Fruit fly (Drosophila melanogaster): ENCODE results near the gene CG14285.

CG14285 gene

DNA sequence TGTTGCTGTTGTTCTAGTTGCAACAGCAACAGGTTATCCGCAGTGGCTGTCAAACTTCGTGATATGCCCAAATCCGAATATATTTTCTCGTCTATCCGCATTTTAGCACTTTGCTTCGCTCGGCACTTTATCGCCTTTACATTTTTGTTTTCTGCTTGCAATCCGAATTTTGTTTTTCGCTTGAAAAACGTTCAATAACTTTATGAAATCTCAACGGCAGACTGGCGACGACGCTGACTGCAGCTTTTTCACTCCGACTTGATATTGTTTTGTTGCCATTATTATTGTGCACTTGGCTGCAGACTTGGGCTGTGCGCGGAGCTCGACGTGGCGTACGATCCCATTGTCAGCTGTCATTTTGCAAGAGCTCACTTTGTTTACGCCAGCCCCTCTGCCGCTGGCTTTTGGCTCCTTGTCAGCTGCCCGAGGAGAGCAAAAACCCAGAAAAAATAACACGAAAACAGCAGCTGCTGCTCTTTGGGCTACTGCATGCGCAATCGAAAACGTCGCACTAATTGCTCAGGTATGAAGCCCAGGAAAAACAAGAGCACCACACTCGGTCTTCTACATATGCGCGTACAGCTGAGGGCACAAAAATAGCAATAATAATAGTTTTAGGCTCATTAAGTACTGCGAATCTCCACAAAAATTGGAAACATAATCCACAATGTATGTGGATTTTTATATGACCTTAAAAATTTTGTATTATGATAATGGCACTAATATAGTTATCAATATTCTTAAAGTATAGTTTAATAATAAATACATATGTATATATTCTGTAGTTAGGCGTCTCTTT is 38.6 kb upstream of the CG14285 start (continued):
- TF ChIP-seq Trl (optimal IDR thresholded peaks at IDR 0.05) = no peak
- no peak for TF ChIP-seq Trl (GFP tag; optimal IDR thresholded peaks at IDR 0.05)
- TF ChIP-seq CG31441 (GFP tag; IDR thresholded peaks at IDR 0.05) = 0 out of 2 replicates have a peak, but pooled peaks have one; percentile 15
- no peak for TF ChIP-seq Max (GFP tag; optimal IDR thresholded peaks at IDR 0.05)
- peak; percentile 10 for TF ChIP-seq sqz (GFP tag; optimal IDR thresholded peaks at IDR 0.05)
- TF ChIP-seq CG13894 (tag; optimal IDR thresholded peaks at IDR 0.05) = no peak
- no peak for TF ChIP-seq CG4360 (GFP tag; IDR thresholded peaks at IDR 0.05)
- no peak for TF ChIP-seq org-1 (GFP tag; optimal IDR thresholded peaks at IDR 0.05)
- TF ChIP-seq Taf1 (GFP tag; IDR thresholded peaks at IDR 0.05) = no peak
- TF ChIP-seq CG6654 (GFP tag; optimal IDR thresholded peaks at IDR 0.05) = peak; percentile 28
- no peak for TF ChIP-seq CG15696 (tag; optimal IDR thresholded peaks at IDR 0.05)
- no peak for TF ChIP-seq CG5180 (GFP tag; optimal IDR thresholded peaks at IDR 0.05)
- TF ChIP-seq seq (GFP tag; IDR thresholded peaks at IDR 0.05) = no peak
- TF ChIP-seq esg (GFP tag; conservative IDR thresholded peaks at IDR 0.05) = no peak
- 0 out of 2 replicates have a peak, but pooled peaks have one; percentile 5 for TF ChIP-seq CG14441 (GFP tag; IDR thresholded peaks at IDR 0.05)
- TF ChIP-seq Jarid2 (GFP tag; optimal IDR thresholded peaks at IDR 0.05) = no peak
- TF ChIP-seq ap (GFP tag; IDR thresholded peaks at IDR 0.05) = peak; percentile 25; the same call in 1 of the 2 replicates
- no peak for TF ChIP-seq btn (GFP tag; optimal IDR thresholded peaks at IDR 0.05)
- no peak for TF ChIP-seq unc-4 (GFP tag; IDR thresholded peaks at IDR 0.05; ENCODE audit: partially characterized antibody)
- no peak for TF ChIP-seq CG14860 (GFP tag; IDR thresholded peaks at IDR 0.05; ENCODE audit: partially characterized antibody)
- TF ChIP-seq CG16779 (GFP tag; IDR thresholded peaks at IDR 0.05) = no peak
- peak; percentile 2 for TF ChIP-seq grau (tag; optimal IDR thresholded peaks at IDR 0.05)
- no peak for TF ChIP-seq Rfx (GFP tag; IDR thresholded peaks at IDR 0.05)
- no peak for TF ChIP-seq CG1233 (GFP tag; optimal IDR thresholded peaks at IDR 0.05)
- no peak for TF ChIP-seq ash1 (GFP tag; optimal IDR thresholded peaks at IDR 0.05)
- TF ChIP-seq vvl (GFP tag; IDR thresholded peaks at IDR 0.05) = no peak
- no peak for TF ChIP-seq Asciz (GFP tag; optimal IDR thresholded peaks at IDR 0.05)

DNA sequence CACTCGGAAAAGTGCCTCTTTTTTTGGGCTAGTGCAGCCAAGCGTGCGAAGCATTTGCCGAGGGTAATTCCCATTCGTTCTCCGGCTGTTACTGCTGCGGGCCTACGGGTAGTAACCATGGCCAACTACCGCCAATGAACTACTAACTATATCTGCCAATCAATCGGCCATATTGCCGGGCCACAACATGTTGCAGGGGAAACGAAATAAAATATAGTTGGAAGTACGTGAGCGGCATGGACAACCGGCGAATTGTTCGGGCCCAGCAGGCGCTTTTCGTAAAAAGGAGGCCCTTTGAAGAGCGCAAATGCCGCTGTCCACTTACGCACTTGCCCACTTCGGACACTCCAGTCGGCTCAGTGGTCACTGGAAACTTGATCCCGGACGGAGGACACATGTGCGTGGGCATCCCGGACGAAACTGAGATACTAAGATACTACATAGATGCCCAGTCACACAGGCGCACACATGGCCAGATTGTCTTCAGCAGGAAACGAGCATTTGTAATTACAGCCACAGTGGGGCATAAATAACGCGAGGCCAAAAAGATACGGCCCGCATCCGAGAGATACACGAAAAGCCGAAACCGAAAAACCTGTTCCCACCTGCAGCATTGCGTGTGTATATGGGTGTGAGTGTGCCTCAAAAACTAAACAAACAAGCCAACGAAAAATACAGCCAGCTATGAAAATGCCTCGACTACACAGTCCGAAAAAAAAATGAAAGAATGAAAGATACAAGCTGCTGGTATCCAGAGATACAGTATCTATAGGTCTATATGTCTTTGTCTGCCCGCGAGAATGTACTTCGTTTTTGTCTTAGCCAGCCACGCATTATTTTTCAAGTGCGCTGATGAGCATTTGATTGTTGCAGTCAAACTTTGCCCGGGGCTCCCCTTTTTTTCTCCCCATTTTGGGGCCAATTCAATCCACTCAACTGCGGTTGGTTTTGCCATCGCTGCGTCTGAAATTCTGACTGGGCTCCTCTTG is 37.2 kb upstream of the CG14285 start:
- TF ChIP-seq cwo (GFP tag; optimal IDR thresholded peaks at IDR 0.05) (peak; percentile 16), chif (GFP tag; optimal IDR thresholded peaks at IDR 0.05) (peak in 1 of 2 experiments; percentile 1), CG2678 (tag; optimal IDR thresholded peaks at IDR 0.05) (peak; percentile 28), CG14965 (GFP tag; optimal IDR thresholded peaks at IDR 0.05; ENCODE audit: borderline replicate concordance) (peak; percentile 30), Stat92E (GFP tag; optimal IDR thresholded peaks at IDR 0.05) (no peak), Deaf1 (tag; optimal IDR thresholded peaks at IDR 0.05) (peak; percentile 61), CG8944 (GFP tag; optimal IDR thresholded peaks at IDR 0.05) (peak; percentile 5), trem (tag; optimal IDR thresholded peaks at IDR 0.05) (no peak), D19B (GFP tag; optimal IDR thresholded peaks at IDR 0.05) (peak; percentile 61), D (optimal IDR thresholded peaks at IDR 0.05) (no peak), D (GFP tag; optimal IDR thresholded peaks at IDR 0.05) (peak; percentile 53), CG6689 (GFP tag; IDR thresholded peaks at IDR 0.05) (peak; percentile 26; the same call in 1 of the 2 replicates), CG34422 (GFP tag; IDR thresholded peaks at IDR 0.05) (0 out of 3 replicates have a peak, but pooled peaks have one; percentile 20), hb (GFP tag; IDR thresholded peaks at IDR 0.05; ENCODE audit: partially characterized antibody) (no peak), CG2120 (GFP tag; optimal IDR thresholded peaks at IDR 0.05) (peak; percentile 3), pan (optimal IDR thresholded peaks at IDR 0.05) (no peak), pan (GFP tag; optimal IDR thresholded peaks at IDR 0.05 in 1 of 2, IDR thresholded peaks at IDR 0.05 in 1 of 2) (no peak), nmo (GFP tag; optimal IDR thresholded peaks at IDR 0.05) (no peak), CG16863 (GFP tag; optimal IDR thresholded peaks at IDR 0.05) (no peak), kah (GFP tag; optimal IDR thresholded peaks at IDR 0.05) (peak; percentile 19), CG17829 (tag; optimal IDR thresholded peaks at IDR 0.05) (no peak)

Data from whole organism, embryonic.